Worm (Caenorhabditis elegans): ENCODE measurements around the gene C32D5.12.

ce11 chrII:6394037-6394436, 35.2 kb upstream of the C32D5.12 start:
- no peak for TF ChIP-seq ztf-4 (tag; optimal IDR thresholded peaks at IDR 0.05)
- no peak for TF ChIP-seq snpc-4 (tag; optimal IDR thresholded peaks at IDR 0.05)
- TF ChIP-seq ama-1 (optimal IDR thresholded peaks at IDR 0.05): no peak
- TF ChIP-seq mdl-1 (tag; optimal IDR thresholded peaks at IDR 0.05): no peak
- TF ChIP-seq tbx-2 (tag; optimal IDR thresholded peaks at IDR 0.05): no peak
- TF ChIP-seq jun-1 (tag; optimal IDR thresholded peaks at IDR 0.05): no peak
- no peak for TF ChIP-seq fkh-10 (GFP tag; optimal IDR thresholded peaks at IDR 0.05)
- TF ChIP-seq R02D3.7 (tag; optimal IDR thresholded peaks at IDR 0.05): no peak
- no peak for TF ChIP-seq nhr-237 (tag; optimal IDR thresholded peaks at IDR 0.05)
- TF ChIP-seq ztf-11 (tag; optimal IDR thresholded peaks at IDR 0.05): no peak
- TF ChIP-seq unc-39 (tag; optimal IDR thresholded peaks at IDR 0.05): no peak
- no peak for TF ChIP-seq zag-1 (tag; optimal IDR thresholded peaks at IDR 0.05)
- TF ChIP-seq nhr-12 (tag; optimal IDR thresholded peaks at IDR 0.05): no peak
- TF ChIP-seq nhr-25 (tag; optimal IDR thresholded peaks at IDR 0.05): no peak

Data from whole organism, L3 larva.